Worm (Caenorhabditis elegans) whole organism, L1 larva: ENCODE measurements around the gene pot-1.

Experiments used
- C16A3.4 ChIP-seq: fragments of 150-350 bp; optimal IDR thresholded peaks from 2 replicates; lab custom pipeline; 2014; ENCODE audit warnings: missing biosample characterization, missing genetic modification characterization
- C34B4.2 ChIP-seq: sonication (generic microtip); optimal IDR thresholded peaks from 2 replicates; lab custom pipeline; 2017; ENCODE audit warnings: mild to moderate bottlenecking, missing genetic modification characterization, missing compliant biosample characterization
- aha-1 ChIP-seq: fragments of 150-350 bp; optimal IDR thresholded peaks from 2 replicates; lab custom pipeline; 2014; ENCODE audit warnings: missing biosample characterization, missing genetic modification characterization
- aly-2 ChIP-seq: fragments of 150-350 bp; optimal IDR thresholded peaks from 2 replicates; lab custom pipeline; 2014; ENCODE audit warnings: missing biosample characterization, missing genetic modification characterization
- blmp-1 ChIP-seq: fragments of 150-350 bp; optimal IDR thresholded peaks from 2 replicates; lab custom pipeline; 2014; ENCODE audit warnings: missing biosample characterization, missing genetic modification characterization
- ceh-63 ChIP-seq: fragments of 200-800 bp; sonication (Bioruptor generic); optimal IDR thresholded peaks from 2 replicates; lab custom pipeline; 2018; ENCODE audit warnings: mild to moderate bottlenecking, missing genetic modification characterization, missing compliant biosample characterization
- ceh-8 ChIP-seq: fragments of 200-800 bp; sonication (Bioruptor generic); optimal IDR thresholded peaks from 2 replicates; lab custom pipeline; 2018; ENCODE audit warnings: mild to moderate bottlenecking, missing genetic modification characterization, moderate library complexity, missing compliant biosample characterization
- ceh-82 ChIP-seq, 3 experiments: fragments of 150-350 bp in 1 of 3; sonication (generic microtip) in 2 of 3; optimal IDR thresholded peaks; 2 replicates each; lab custom pipeline; 2014 to 2017; ENCODE audit warnings: missing biosample characterization in 3 of 3, missing genetic modification characterization in 3 of 3
- ceh-88 ChIP-seq: fragments of 200-800 bp; sonication (Bioruptor generic); IDR thresholded peaks from 2 replicates; pipeline ENCODE4 v1.3.6; 2022; ENCODE audit warnings: missing genetic modification characterization, missing compliant biosample characterization
- ceh-90 ChIP-seq: sonication (generic microtip); optimal IDR thresholded peaks from 2 replicates; lab custom pipeline; 2016; ENCODE audit warnings: missing genetic modification characterization, missing compliant biosample characterization
- dsc-1 ChIP-seq: sonication (generic microtip); optimal IDR thresholded peaks from 2 replicates; lab custom pipeline; 2016; ENCODE audit warnings: mild to moderate bottlenecking, missing genetic modification characterization, missing compliant biosample characterization
- efl-1 ChIP-seq, 4 experiments: fragments of 150-350 bp; optimal IDR thresholded peaks in 3 of 4; peaks in 1 of 4; 1 replicate in 1 of 4; 2 replicates in 3 of 4; lab custom pipeline; 2014; ENCODE audit warnings: missing biosample characterization in 2 of 4, missing genetic modification characterization in 2 of 4, missing genetic modification reagents in 2 of 4
- efl-3 ChIP-seq: fragments of 200-800 bp; sonication (Bioruptor generic); optimal IDR thresholded peaks from 2 replicates; lab custom pipeline; 2018; ENCODE audit warnings: mild to moderate bottlenecking, missing genetic modification characterization, missing compliant biosample characterization
- egl-13 ChIP-seq: sonication (generic microtip); optimal IDR thresholded peaks from 2 replicates; lab custom pipeline; 2016; ENCODE audit warnings: missing genotype, missing genetic modification reagents, missing genetic modification characterization, missing compliant biosample characterization
- fkh-10 ChIP-seq: sonication (generic microtip); optimal IDR thresholded peaks from 2 replicates; lab custom pipeline; 2017; ENCODE audit warnings: missing biosample characterization, missing genetic modification reagents, missing genetic modification characterization
- fkh-8 ChIP-seq: sonication (generic microtip); optimal IDR thresholded peaks from 2 replicates; lab custom pipeline; 2016; ENCODE audit warnings: mild to moderate bottlenecking, missing genetic modification characterization, missing compliant biosample characterization
- fos-1 ChIP-seq: fragments of 150-350 bp; optimal IDR thresholded peaks from 2 replicates; lab custom pipeline; 2014; ENCODE audit warnings: missing biosample characterization, missing genetic modification characterization
- hlh-17 ChIP-seq: fragments of 200-800 bp; sonication (Bioruptor generic); optimal IDR thresholded peaks from 2 replicates; lab custom pipeline; 2018; ENCODE audit warnings: missing genetic modification characterization, mild to moderate bottlenecking, missing compliant biosample characterization, moderate library complexity, borderline replicate concordance
- hlh-4 ChIP-seq: sonication (generic microtip); optimal IDR thresholded peaks from 2 replicates; lab custom pipeline; 2016; ENCODE audit warnings: mild to moderate bottlenecking, missing genetic modification characterization, missing compliant biosample characterization
- irx-1 ChIP-seq: sonication (generic microtip); optimal IDR thresholded peaks from 2 replicates; lab custom pipeline; 2016; ENCODE audit warnings: missing genetic modification characterization, missing compliant biosample characterization
- isw-1 ChIP-seq: fragments of 200-800 bp; sonication (Bioruptor generic); IDR thresholded peaks from 2 replicates; pipeline ENCODE4 v1.3.6; 2022; ENCODE audit warnings: missing genetic modification characterization, missing compliant biosample characterization
- jun-1 ChIP-seq: fragments of 150-350 bp; optimal IDR thresholded peaks from 2 replicates; lab custom pipeline; 2014; ENCODE audit warnings: missing biosample characterization, missing genetic modification reagents, missing genetic modification characterization
- lin-14 ChIP-seq: fragments of 200-800 bp; sonication (Bioruptor generic); optimal IDR thresholded peaks from 2 replicates; lab custom pipeline; 2018; ENCODE audit warnings: mild to moderate bottlenecking, missing genetic modification characterization, moderate library complexity, missing compliant biosample characterization
- lin-15B ChIP-seq: fragments of 150-350 bp; sonication (generic microtip); optimal IDR thresholded peaks from 3 replicates; lab custom pipeline; 2014; ENCODE audit warnings: missing biosample characterization, missing genetic modification characterization
- lin-35 ChIP-seq, 2 experiments: fragments of 150-350 bp; optimal IDR thresholded peaks; 2 replicates each; lab custom pipeline; 2014; ENCODE audit warnings: missing biosample characterization in 2 of 2, missing genetic modification characterization in 2 of 2, missing genetic modification reagents in 2 of 2
- lsy-2 ChIP-seq, 2 experiments: fragments of 150-350 bp; optimal IDR thresholded peaks; 2 replicates each; lab custom pipeline; 2014; ENCODE audit warnings: missing biosample characterization in 2 of 2, missing genetic modification characterization in 2 of 2
- mdl-1 ChIP-seq, 2 experiments: fragments of 150-350 bp; optimal IDR thresholded peaks; 2 replicates each; lab custom pipeline; 2014 to 2017; ENCODE audit warnings: missing biosample characterization in 2 of 2, missing genetic modification characterization in 2 of 2, inconsistent platforms in 1 of 2
- mep-1 ChIP-seq: fragments of 150-350 bp; optimal IDR thresholded peaks from 2 replicates; lab custom pipeline; 2014; ENCODE audit warnings: missing biosample characterization, missing genetic modification characterization
- nhr-11 ChIP-seq: fragments of 150-350 bp; optimal IDR thresholded peaks from 2 replicates; lab custom pipeline; 2014; ENCODE audit warnings: missing biosample characterization, missing genetic modification characterization
- nhr-12 ChIP-seq: sonication (generic microtip); optimal IDR thresholded peaks from 2 replicates; lab custom pipeline; 2017; ENCODE audit warnings: missing biosample characterization, missing genetic modification characterization
- nhr-20 ChIP-seq: sonication (generic microtip); optimal IDR thresholded peaks from 2 replicates; lab custom pipeline; 2016; ENCODE audit warnings: mild to moderate bottlenecking, missing genetic modification characterization, missing compliant biosample characterization
- nhr-28 ChIP-seq: fragments of 150-350 bp; optimal IDR thresholded peaks from 2 replicates; lab custom pipeline; 2014; ENCODE audit warnings: missing biosample characterization, missing genetic modification characterization
- nhr-47 ChIP-seq: sonication (generic microtip); optimal IDR thresholded peaks from 2 replicates; lab custom pipeline; 2016; ENCODE audit warnings: mild to moderate bottlenecking, missing genetic modification characterization, moderate library complexity, missing compliant biosample characterization
- nhr-71 ChIP-seq: sonication (generic microtip); optimal IDR thresholded peaks from 2 replicates; lab custom pipeline; 2016; ENCODE audit warnings: mild to moderate bottlenecking, missing genetic modification characterization, moderate library complexity, missing compliant biosample characterization
- nhr-76 ChIP-seq: sonication (generic microtip); optimal IDR thresholded peaks from 2 replicates; lab custom pipeline; 2017; ENCODE audit warnings: missing biosample characterization, missing genetic modification characterization
- nhr-77 ChIP-seq: fragments of 150-350 bp; optimal IDR thresholded peaks from 2 replicates; lab custom pipeline; 2014; ENCODE audit warnings: missing biosample characterization, missing genetic modification characterization
- nhr-85 ChIP-seq: sonication (generic microtip); peaks from one replicate; lab custom pipeline; 2016; ENCODE audit warnings: missing genetic modification characterization, inconsistent platforms, missing compliant biosample characterization
- pag-3 ChIP-seq: sonication (generic microtip); optimal IDR thresholded peaks from 2 replicates; lab custom pipeline; 2017; ENCODE audit warnings: missing genetic modification characterization, mild to moderate bottlenecking, missing compliant biosample characterization, antibody characterized with exemption, borderline replicate concordance; ENCODE audit not compliant: insufficient read depth
- pax-3 ChIP-seq: fragments of 200-800 bp; sonication (Bioruptor generic); optimal IDR thresholded peaks from 2 replicates; lab custom pipeline; 2018; ENCODE audit warnings: mild to moderate bottlenecking, missing genetic modification characterization, moderate library complexity, missing compliant biosample characterization
- pqm-1 ChIP-seq: sonication (generic microtip); optimal IDR thresholded peaks from 3 replicates; lab custom pipeline; 2017; ENCODE audit warnings: missing biosample characterization, missing genetic modification characterization
- skn-1 ChIP-seq: fragments of 150-350 bp; optimal IDR thresholded peaks from 2 replicates; lab custom pipeline; 2014; ENCODE audit warnings: missing biosample characterization, missing genetic modification characterization
- snpc-4 ChIP-seq: fragments of 150-350 bp; optimal IDR thresholded peaks from 2 replicates; lab custom pipeline; 2014; ENCODE audit warnings: missing biosample characterization, missing genetic modification characterization
- sox-4 ChIP-seq: sonication (generic microtip); optimal IDR thresholded peaks from 2 replicates; lab custom pipeline; 2016; ENCODE audit warnings: missing genetic modification characterization, missing compliant biosample characterization
- sptf-1 ChIP-seq: fragments of 150-350 bp; optimal IDR thresholded peaks from 2 replicates; lab custom pipeline; 2014; ENCODE audit warnings: missing biosample characterization, missing genetic modification characterization
- sup-37 ChIP-seq: fragments of 200-800 bp; sonication (Bioruptor generic); optimal IDR thresholded peaks from 2 replicates; lab custom pipeline; 2018; ENCODE audit warnings: mild to moderate bottlenecking, missing genetic modification characterization, missing compliant biosample characterization
- swsn-7 ChIP-seq: sonication (generic microtip); optimal IDR thresholded peaks from 2 replicates; lab custom pipeline; 2016; ENCODE audit warnings: missing genetic modification characterization, missing compliant biosample characterization
- tbx-2 ChIP-seq: sonication (generic microtip); optimal IDR thresholded peaks from 2 replicates; lab custom pipeline; 2016; ENCODE audit warnings: missing genetic modification characterization, missing compliant biosample characterization
- unc-130 ChIP-seq: fragments of 150-350 bp; optimal IDR thresholded peaks from 2 replicates; lab custom pipeline; 2017; ENCODE audit warnings: missing biosample characterization, missing genetic modification characterization, inconsistent platforms
- unc-86 ChIP-seq: sonication (generic microtip); optimal IDR thresholded peaks from 2 replicates; lab custom pipeline; 2016; ENCODE audit warnings: missing genetic modification characterization, missing compliant biosample characterization
- zip-4 ChIP-seq: fragments of 200-800 bp; sonication (Bioruptor generic); optimal IDR thresholded peaks from 2 replicates; lab custom pipeline; 2018; ENCODE audit warnings: mild to moderate bottlenecking, missing genetic modification characterization, moderate library complexity, missing compliant biosample characterization
- ztf-11 ChIP-seq, 2 experiments: sonication (generic microtip); optimal IDR thresholded peaks; 2 replicates each; lab custom pipeline; 2016 to 2017; ENCODE audit warnings: missing genetic modification characterization in 2 of 2, missing biosample characterization in 1 of 2, missing compliant biosample characterization in 1 of 2

The pot-1 gene

ce11 chrIII:7091042-7091441 is 42.4 kb downstream of the pot-1 start, which contains the start of gene ZK418.2:
Gene ZK418.2, plus strand, starts transcription at chrIII:7091342.
- TF ChIP-seq fos-1: no peak
- no peak for TF ChIP-seq nhr-12 (tag; lab: Kevin White, UChicago)
- no peak for TF ChIP-seq mep-1 (tag; lab: Kevin White, UChicago)
- TF ChIP-seq unc-86 (tag; lab: Kevin White, UChicago): no peak
- no peak for TF ChIP-seq irx-1 (tag; lab: Kevin White, UChicago)
- TF ChIP-seq aha-1 (tag; lab: Kevin White, UChicago): no peak
- no peak for TF ChIP-seq ceh-90 (tag; lab: Kevin White, UChicago)
- no peak for TF ChIP-seq ceh-88 (GFP tag; lab: Robert Waterston, UW)
- TF ChIP-seq skn-1 (tag; lab: Kevin White, UChicago): no peak
- TF ChIP-seq nhr-76 (tag; lab: Kevin White, UChicago): no peak

- TF ChIP-seq aly-2 (tag; lab: Kevin White, UChicago) (no peak), lin-14 (GFP tag; lab: Kevin White, UChicago) (no peak), tbx-2 (tag; lab: Kevin White, UChicago) (no peak), blmp-1 (tag; lab: Kevin White, UChicago) (no peak), mdl-1 (tag; optimal IDR thresholded peaks at IDR 0.05; lab: Kevin White, UChicago) (no peak), ceh-63 (GFP tag; lab: Kevin White, UChicago) (no peak), swsn-7 (tag; lab: Kevin White, UChicago) (peak; percentile 35), nhr-85 (tag; lab: Kevin White, UChicago) (no peak), lsy-2 (tag; optimal IDR thresholded peaks at IDR 0.05; lab: Kevin White, UChicago) (peak in 1 of 2 experiments; percentile 21), aha-1 (tag; lab: Kevin White, UChicago) (no peak), C34B4.2 (tag; lab: Kevin White, UChicago) (no peak), sup-37 (no peak), fos-1 (no peak), ztf-11 (tag; optimal IDR thresholded peaks at IDR 0.05; lab: Kevin White, UChicago) (no peak), sptf-1 (tag; lab: Kevin White, UChicago) (no peak), ceh-82 (tag; optimal IDR thresholded peaks at IDR 0.05; lab: Kevin White, UChicago) (no peak), pag-3 (tag; lab: Kevin White, UChicago) (no peak), lin-15B (tag; lab: Kevin White, UChicago) (no peak), pax-3 (tag; lab: Kevin White, UChicago) (peak; percentile 45), lin-35 (GFP tag; optimal IDR thresholded peaks at IDR 0.05; lab: Kevin White, UChicago) (no peak), snpc-4 (tag; lab: Kevin White, UChicago) (no peak), zip-4 (GFP tag; lab: Kevin White, UChicago) (no peak), nhr-12 (tag; lab: Kevin White, UChicago) (no peak), dsc-1 (tag; lab: Kevin White, UChicago) (peak; percentile 97), fkh-8 (peak; percentile 91), egl-13 (tag; lab: Kevin White, UChicago) (no peak), C16A3.4 (tag; lab: Kevin White, UChicago) (no peak), mep-1 (tag; lab: Kevin White, UChicago) (no peak), efl-3 (no peak), nhr-47 (tag; lab: Kevin White, UChicago) (peak; percentile 67), irx-1 (tag; lab: Kevin White, UChicago) (no peak), isw-1 (no peak), hlh-4 (tag; lab: Kevin White, UChicago) (no peak), fkh-10 (GFP tag; lab: Kevin White, UChicago) (no peak), sox-4 (tag; lab: Kevin White, UChicago) (peak; percentile 68), unc-130 (tag; lab: Kevin White, UChicago) (no peak), pqm-1 (no peak), nhr-20 (tag; lab: Kevin White, UChicago) (peak; percentile 24), jun-1 (tag; lab: Kevin White, UChicago) (no peak), nhr-11 (tag; lab: Kevin White, UChicago) (no peak), nhr-77 (tag; lab: Kevin White, UChicago) (no peak), efl-1 (optimal IDR thresholded peaks at IDR 0.05; lab: Kevin White, UChicago) (no peak), efl-1 (GFP tag; optimal IDR thresholded peaks at IDR 0.05 in 1 of 2; lab: Kevin White, UChicago) (peak in 1 of 2 experiments; percentile 45), nhr-28 (tag; lab: Kevin White, UChicago) (no peak), nhr-71 (tag; lab: Kevin White, UChicago) (peak; percentile 65), ceh-8 (GFP tag; lab: Kevin White, UChicago) (no peak), hlh-17 (no peak)
Measured at ce11 chrIII:7090545-7090944, 42.9 kb downstream of the pot-1 start, which contains the start of gene ZK418.10. Gene ZK418.10, minus strand, starts transcription at chrIII:7090692.
